In genomic region chrIV:6834705-6835104, ce11 we compare ENCODE assay signal across 1 worm cellular context.
TF ChIP-seq lines count a peak whose summit lies in the region.

No protein-coding gene starts in this region.

TF ChIP-seq in whole organism, L2 larva, 48 proteins besides CTCF, POLR2A, EP300 and RAD21 (continued from another document):
- no peak for TF ChIP-seq nhr-12 (tag; optimal IDR thresholded peaks at IDR 0.05; lab: Kevin White, UChicago)
TF ChIP-seq in whole organism, L2 larva: peak in this region for 4.
